Fruit fly (Drosophila melanogaster): ENCODE data around the gene CG3397.

DNA sequence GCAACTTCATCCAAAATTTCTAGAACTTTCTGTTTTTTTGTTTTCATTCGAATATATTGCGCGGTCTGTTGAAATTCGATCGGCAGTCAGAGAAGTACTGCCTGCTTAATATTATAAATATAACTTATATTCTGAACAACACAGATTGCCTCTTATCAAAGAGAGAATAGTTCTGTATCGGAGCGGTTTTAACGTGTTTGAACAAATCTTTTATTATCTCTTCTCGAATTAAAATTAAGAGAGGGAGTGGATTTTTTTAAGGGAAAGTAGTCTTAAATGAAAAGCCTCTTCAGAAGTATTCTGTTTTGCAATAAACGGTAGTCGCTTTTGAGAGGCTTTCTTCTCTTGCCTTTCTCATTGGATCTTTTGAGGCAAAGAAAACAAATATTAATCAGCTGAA is 1.8 kb downstream of the CG3397 start:
- TF ChIP-seq Abd-B (GFP tag; optimal IDR thresholded peaks at IDR 0.05) (no peak), Dif (GFP tag; optimal IDR thresholded peaks at IDR 0.05; ENCODE audit: partially characterized antibody) (no peak), Hnf4 (GFP tag; optimal IDR thresholded peaks at IDR 0.05) (no peak), pan (optimal IDR thresholded peaks at IDR 0.05) (no peak), HLH106 (tag; optimal IDR thresholded peaks at IDR 0.05) (no peak), h (GFP tag; optimal IDR thresholded peaks at IDR 0.05) (no peak), N (GFP tag; optimal IDR thresholded peaks at IDR 0.05) (no peak), Rel (GFP tag; optimal IDR thresholded peaks at IDR 0.05) (no peak), Rel (tag; optimal IDR thresholded peaks at IDR 0.05) (no peak), CrebA (GFP tag; optimal IDR thresholded peaks at IDR 0.05; ENCODE audit: borderline replicate concordance) (peak; percentile 21), dsf (GFP tag; optimal IDR thresholded peaks at IDR 0.05; ENCODE audit: borderline replicate concordance) (no peak), psq (GFP tag; optimal IDR thresholded peaks at IDR 0.05) (no peak), Mio (GFP tag; optimal IDR thresholded peaks at IDR 0.05) (no peak)

All from whole organism, wandering third instar larva.